Worm (Caenorhabditis elegans): ENCODE results near the gene F10B5.3.

- TF ChIP-seq nhr-42 (GFP tag; IDR thresholded peaks at IDR 0.05) (no peak), F49E8.2 (tag; optimal IDR thresholded peaks at IDR 0.05; ENCODE audit: borderline replicate concordance) (no peak), pha-4 (GFP tag; IDR thresholded peaks at IDR 0.05) (no peak), pha-4 (tag; optimal IDR thresholded peaks at IDR 0.05) (no peak)
These were observed 37.8 kb downstream of the F10B5.3 start, which contains the start of gene lron-4 for ce11 chrII:8112063-8112462.
